Worm (Caenorhabditis elegans): ENCODE results near the gene F21C10.9.

The F21C10.9 gene

ce11 chrV:9078815-9079525 is 19.5 kb downstream of the F21C10.9 start:
- TF ChIP-seq elt-2 (tag; optimal IDR thresholded peaks at IDR 0.05) (peak; percentile 73), eyg-1 (tag; optimal IDR thresholded peaks at IDR 0.05) (no peak), syd-9 (tag; optimal IDR thresholded peaks at IDR 0.05) (no peak)

- no peak for TF ChIP-seq pros-1 (tag; optimal IDR thresholded peaks at IDR 0.05)
- TF ChIP-seq ama-1 (optimal IDR thresholded peaks at IDR 0.05), result no peak
- no peak for TF ChIP-seq hlh-13 (GFP tag; optimal IDR thresholded peaks at IDR 0.05)
- TF ChIP-seq fkh-10 (GFP tag; optimal IDR thresholded peaks at IDR 0.05), result no peak
- no peak for TF ChIP-seq npax-4 (tag; optimal IDR thresholded peaks at IDR 0.05)
- TF ChIP-seq ceh-2 (tag; optimal IDR thresholded peaks at IDR 0.05), result no peak
- no peak for TF ChIP-seq ceh-9 (tag; optimal IDR thresholded peaks at IDR 0.05)
- no peak for TF ChIP-seq C38D4.7 (GFP tag; optimal IDR thresholded peaks at IDR 0.05)
- TF ChIP-seq T23F11.4 (GFP tag; optimal IDR thresholded peaks at IDR 0.05), result no peak
- no peak for TF ChIP-seq pag-3 (tag; optimal IDR thresholded peaks at IDR 0.05; ENCODE audit: borderline replicate concordance)
- no peak for TF ChIP-seq nhr-232 (tag; optimal IDR thresholded peaks at IDR 0.05)
Observed at ce11 chrV:9078067-9078581, 20.4 kb downstream of the F21C10.9 start.

- TF ChIP-seq unc-42 (tag; optimal IDR thresholded peaks at IDR 0.05) (no peak), K09A11.1 (tag; optimal IDR thresholded peaks at IDR 0.05; ENCODE audit: insufficient read depth) (no peak), sox-2 (GFP tag; IDR thresholded peaks at IDR 0.05) (no peak), ahr-1 (tag; optimal IDR thresholded peaks at IDR 0.05) (no peak), zip-5 (tag; optimal IDR thresholded peaks at IDR 0.05) (no peak), dve-1 (tag; optimal IDR thresholded peaks at IDR 0.05) (no peak), unc-3 (GFP tag; conservative IDR thresholded peaks at IDR 0.05) (no peak), unc-3 (tag; optimal IDR thresholded peaks at IDR 0.05) (no peak), mec-3 (tag; optimal IDR thresholded peaks at IDR 0.05; ENCODE audit: borderline replicate concordance) (no peak), tbx-2 (tag; optimal IDR thresholded peaks at IDR 0.05) (no peak), ceh-19 (GFP tag; optimal IDR thresholded peaks at IDR 0.05) (no peak), hlh-15 (tag; optimal IDR thresholded peaks at IDR 0.05) (no peak)
Observed at ce11 chrV:9076273-9076672, 22.2 kb downstream of the F21C10.9 start, which contains the start of gene T27E4.7. T27E4.7 (minus strand) TSS chrV:9076322.

ce11 chrV:9075827-9076226 is 22.7 kb downstream of the F21C10.9 start:
- no peak for TF ChIP-seq che-1 (tag; optimal IDR thresholded peaks at IDR 0.05)
- no peak for TF ChIP-seq lin-11 (tag; optimal IDR thresholded peaks at IDR 0.05)
- TF ChIP-seq rnt-1 (tag; optimal IDR thresholded peaks at IDR 0.05), result no peak
- no peak for TF ChIP-seq pha-4 (tag; optimal IDR thresholded peaks at IDR 0.05)
- TF ChIP-seq nhr-232 (tag; optimal IDR thresholded peaks at IDR 0.05), result no peak
- no peak for TF ChIP-seq gmeb-2 (tag; optimal IDR thresholded peaks at IDR 0.05)

- TF ChIP-seq ets-4 (tag; optimal IDR thresholded peaks at IDR 0.05) (no peak), unc-86 (tag; optimal IDR thresholded peaks at IDR 0.05) (no peak), C38D4.7 (GFP tag; optimal IDR thresholded peaks at IDR 0.05) (no peak), ref-2 (tag; optimal IDR thresholded peaks at IDR 0.05) (no peak), pax-1 (tag; optimal IDR thresholded peaks at IDR 0.05) (no peak), K02D7.2 (tag; optimal IDR thresholded peaks at IDR 0.05) (no peak), ceh-19 (GFP tag; optimal IDR thresholded peaks at IDR 0.05) (no peak), ceh-24 (tag; optimal IDR thresholded peaks at IDR 0.05) (no peak), zip-5 (tag; optimal IDR thresholded peaks at IDR 0.05) (no peak), unc-3 (GFP tag; conservative IDR thresholded peaks at IDR 0.05) (no peak), unc-3 (tag; optimal IDR thresholded peaks at IDR 0.05) (no peak), F13H6.1 (tag; optimal IDR thresholded peaks at IDR 0.05) (no peak), hlh-6 (tag; optimal IDR thresholded peaks at IDR 0.05) (no peak), sdc-2 (tag; optimal IDR thresholded peaks at IDR 0.05) (no peak), che-1 (tag; optimal IDR thresholded peaks at IDR 0.05) (no peak), pha-4 (tag; optimal IDR thresholded peaks at IDR 0.05) (no peak), hlh-13 (GFP tag; optimal IDR thresholded peaks at IDR 0.05) (no peak), pag-3 (tag; optimal IDR thresholded peaks at IDR 0.05; ENCODE audit: borderline replicate concordance) (no peak), Y22D7AL.16 (tag; optimal IDR thresholded peaks at IDR 0.05) (no peak), dmd-4 (tag; optimal IDR thresholded peaks at IDR 0.05; ENCODE audit: borderline replicate concordance) (no peak), T23F11.4 (GFP tag; optimal IDR thresholded peaks at IDR 0.05) (no peak)
Observed at ce11 chrV:9074360-9074834, 24.1 kb downstream of the F21C10.9 start.

Data from whole organism, late embryonic.